Worm (Caenorhabditis elegans): ENCODE results near the gene F07H5.13.
A peak's percentile ranks its signal among the peaks of the same experiment; 100 is the strongest.

The F07H5.13 gene

DNA sequence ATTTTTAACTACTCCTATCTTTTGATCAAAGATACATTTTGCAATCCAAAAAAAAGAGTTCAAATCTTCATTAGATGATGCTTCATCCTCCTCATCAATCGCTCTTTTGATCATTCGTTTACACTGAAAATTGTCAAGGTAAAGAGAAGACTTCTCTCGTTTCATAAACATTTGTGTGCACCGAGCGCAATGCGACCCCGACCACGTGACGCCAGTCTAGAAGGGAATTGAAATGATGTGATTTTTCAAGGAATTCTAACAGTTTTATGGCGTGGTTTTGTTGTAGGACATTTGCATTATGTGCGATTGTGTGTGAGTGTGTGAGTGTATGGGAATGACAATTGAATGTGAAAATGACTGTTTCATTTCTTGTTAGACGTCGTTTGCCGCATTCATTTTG is 49.1 kb upstream of the F07H5.13 start (continued):
- no peak for TF ChIP-seq F49E8.2 (tag; optimal IDR thresholded peaks at IDR 0.05; ENCODE audit: insufficient read depth)
- TF ChIP-seq bed-2 (GFP tag; IDR thresholded peaks at IDR 0.05), result no peak
- TF ChIP-seq C06A6.2 (GFP tag; conservative IDR thresholded peaks at IDR 0.05), result peak; percentile 47; the same call in 1 of the 2 replicates
- no peak for TF ChIP-seq snpc-1.1 (tag; optimal IDR thresholded peaks at IDR 0.05; ENCODE audit: insufficient read depth)
- TF ChIP-seq attf-6 (GFP tag; IDR thresholded peaks at IDR 0.05), result no peak

ce11 chrII:8742006-8742847 is 48.1 kb upstream of the F07H5.13 start:
- TF ChIP-seq bed-2 (GFP tag; IDR thresholded peaks at IDR 0.05) (no peak), lin-26 (GFP tag; IDR thresholded peaks at IDR 0.05) (peak; percentile 75), madf-3 (GFP tag; IDR thresholded peaks at IDR 0.05) (0 out of 2 replicates have a peak, but pooled peaks have one; percentile 21), ekl-4 (GFP tag; IDR thresholded peaks at IDR 0.05) (0 out of 2 replicates have a peak, but pooled peaks have one; percentile 19), chd-7 (tag; optimal IDR thresholded peaks at IDR 0.05) (peak; percentile 67), K11D2.4 (GFP tag; IDR thresholded peaks at IDR 0.05) (peak; percentile 67), unc-130 (GFP tag; optimal IDR thresholded peaks at IDR 0.05) (no peak), hsf-1 (GFP tag; IDR thresholded peaks at IDR 0.05) (0 out of 2 replicates have a peak, but pooled peaks have one; percentile 44), nfyb-1 (GFP tag; IDR thresholded peaks at IDR 0.05) (peak; percentile 26; the same call in 1 of the 2 replicates), ztf-26 (tag; optimal IDR thresholded peaks at IDR 0.05) (peak; percentile 80), C06A6.2 (GFP tag; conservative IDR thresholded peaks at IDR 0.05) (peak; percentile 70), die-1 (tag; optimal IDR thresholded peaks at IDR 0.05) (peak; percentile 39), mes-4 (tag; optimal IDR thresholded peaks at IDR 0.05) (no peak), efl-1 (GFP tag; optimal IDR thresholded peaks at IDR 0.05) (no peak), F37B4.10 (GFP tag; IDR thresholded peaks at IDR 0.05) (no peak), ccch-3 (GFP tag; optimal IDR thresholded peaks at IDR 0.05) (no peak), F22D6.2 (tag; optimal IDR thresholded peaks at IDR 0.05) (peak; percentile 45), Y79H2A.3 (GFP tag; conservative IDR thresholded peaks at IDR 0.05) (no peak), mcd-1 (GFP tag; IDR thresholded peaks at IDR 0.05) (0 out of 2 replicates have a peak, but pooled peaks have one; percentile 21), cebp-1 (GFP tag; IDR thresholded peaks at IDR 0.05) (0 out of 2 replicates have a peak, but pooled peaks have one; percentile 14), cebp-1 (tag; optimal IDR thresholded peaks at IDR 0.05) (peak; percentile 41), lin-40 (tag; optimal IDR thresholded peaks at IDR 0.05) (peak; percentile 72), nhr-80 (tag; optimal IDR thresholded peaks at IDR 0.05) (peak; percentile 16), zim-3 (tag; optimal IDR thresholded peaks at IDR 0.05) (no peak), tbx-9 (tag; optimal IDR thresholded peaks at IDR 0.05; ENCODE audit: borderline replicate concordance) (no peak), egl-44 (GFP tag; IDR thresholded peaks at IDR 0.05) (no peak), lag-1 (GFP tag; IDR thresholded peaks at IDR 0.05) (0 out of 2 replicates have a peak, but pooled peaks have one; percentile 41), F49E8.2 (tag; optimal IDR thresholded peaks at IDR 0.05; ENCODE audit: insufficient read depth) (no peak), nhr-90 (tag; optimal IDR thresholded peaks at IDR 0.05) (peak; percentile 34), ceh-100 (GFP tag; IDR thresholded peaks at IDR 0.05) (no peak), B0336.3 (GFP tag; IDR thresholded peaks at IDR 0.05) (peak; percentile 62), let-607 (tag; optimal IDR thresholded peaks at IDR 0.05) (peak in 1 of 2 experiments; percentile 22), tlf-1 (GFP tag; optimal IDR thresholded peaks at IDR 0.05) (peak; percentile 33), lin-54 (GFP tag; optimal IDR thresholded peaks at IDR 0.05) (no peak), lir-1 (GFP tag; conservative IDR thresholded peaks at IDR 0.05) (0 out of 2 replicates have a peak, but pooled peaks have one; percentile 6), nhr-120 (GFP tag; IDR thresholded peaks at IDR 0.05) (no peak), somi-1 (GFP tag; optimal IDR thresholded peaks at IDR 0.05) (peak; percentile 88), ceh-58 (GFP tag; IDR thresholded peaks at IDR 0.05) (no peak), snpc-1.3 (tag; optimal IDR thresholded peaks at IDR 0.05; ENCODE audit: insufficient read depth) (no peak), snpc-1.1 (tag; optimal IDR thresholded peaks at IDR 0.05; ENCODE audit: insufficient read depth) (no peak), akir-1 (GFP tag; optimal IDR thresholded peaks at IDR 0.05) (no peak), F23B12.7 (tag; optimal IDR thresholded peaks at IDR 0.05; ENCODE audit: insufficient read depth) (no peak)
